Worm (Caenorhabditis elegans): ENCODE measurements around the gene pph-6.
A peak's percentile ranks its signal among the peaks of the same experiment; 100 is the strongest.

- no peak for TF ChIP-seq hmg-4 (GFP tag; optimal IDR thresholded peaks at IDR 0.05)
- peak; percentile 53 for TF ChIP-seq ama-1 (optimal IDR thresholded peaks at IDR 0.05)
- TF ChIP-seq pes-1 (GFP tag; IDR thresholded peaks at IDR 0.05): no peak
- no peak for TF ChIP-seq B0310.2 (tag; optimal IDR thresholded peaks at IDR 0.05)
- TF ChIP-seq aly-1 (tag; optimal IDR thresholded peaks at IDR 0.05): no peak
- no peak for TF ChIP-seq F13C5.2 (tag; optimal IDR thresholded peaks at IDR 0.05)
Observed at ce11 chrIII:3502215-3502838, 40.8 kb downstream of the pph-6 start, which contains the start of gene M01F1.8.
